Fruit fly (Drosophila melanogaster): ENCODE results near the gene GATAe.

Gene GATAe

DNA sequence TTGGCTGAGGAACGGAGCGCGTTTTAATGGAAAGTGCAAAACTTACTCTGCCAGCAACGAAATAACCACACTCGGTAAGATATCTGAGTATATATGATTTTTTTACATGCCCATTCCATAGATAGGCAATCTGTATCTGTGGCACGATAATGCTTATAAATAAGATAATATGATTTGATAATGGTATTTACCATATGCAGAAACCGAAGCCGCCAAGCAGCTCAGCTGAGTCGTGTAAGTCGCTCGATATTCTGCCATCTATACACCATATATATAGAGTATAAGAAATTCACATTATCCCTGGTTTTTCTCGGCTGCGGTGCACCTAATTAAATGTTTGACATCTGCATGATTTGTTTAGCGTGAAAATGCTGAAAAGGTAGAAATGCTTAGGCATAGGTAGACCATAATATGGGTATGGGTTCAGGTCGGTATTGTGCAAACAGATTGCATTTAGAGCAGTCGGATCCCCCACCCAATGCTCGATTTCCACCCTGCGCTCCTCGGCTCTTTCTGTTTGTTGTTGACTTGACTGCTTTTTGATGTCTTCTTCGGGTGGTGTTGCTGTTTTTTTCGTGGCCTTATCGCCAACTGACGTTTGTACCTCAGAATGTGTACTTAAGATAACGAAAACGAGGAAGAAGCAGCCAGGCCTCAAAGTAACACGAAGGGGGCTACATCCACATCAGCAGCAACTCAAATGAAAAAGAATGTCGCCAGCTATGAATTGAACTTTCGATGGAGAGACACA lies 1.9 kb upstream of the GATAe start:
- TF ChIP-seq psq (optimal IDR thresholded peaks at IDR 0.05) (no peak), h (optimal IDR thresholded peaks at IDR 0.05) (no peak), insv (optimal IDR thresholded peaks at IDR 0.05) (no peak), ttk (optimal IDR thresholded peaks at IDR 0.05) (no peak), Myc (optimal IDR thresholded peaks at IDR 0.05) (no peak), Sin3A (optimal IDR thresholded peaks at IDR 0.05) (no peak)

DNA sequence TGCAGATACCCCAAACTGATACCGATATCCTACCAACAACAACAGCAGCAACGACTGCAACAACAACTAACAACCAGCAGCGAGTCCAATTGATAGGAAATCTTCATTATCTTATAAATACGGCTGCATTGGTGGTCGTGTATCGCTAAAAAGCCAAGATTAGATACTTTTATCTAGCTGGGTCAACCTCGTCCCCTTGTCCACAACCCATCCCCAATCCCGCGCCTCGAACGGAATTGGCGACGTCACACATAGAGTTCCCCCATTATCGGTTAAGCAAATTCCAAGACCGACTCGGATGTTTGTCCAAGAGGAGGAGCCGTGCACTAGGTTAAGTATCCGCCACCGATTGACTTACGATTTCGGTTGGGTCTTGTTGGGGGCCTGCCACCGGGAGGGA lies 605 bp upstream of the GATAe start:
- no peak for TF ChIP-seq Sin3A (optimal IDR thresholded peaks at IDR 0.05)
- TF ChIP-seq insv (optimal IDR thresholded peaks at IDR 0.05): no peak
- TF ChIP-seq Myc (optimal IDR thresholded peaks at IDR 0.05): no peak
- no peak for TF ChIP-seq ttk (optimal IDR thresholded peaks at IDR 0.05)
- no peak for TF ChIP-seq h (optimal IDR thresholded peaks at IDR 0.05)

DNA sequence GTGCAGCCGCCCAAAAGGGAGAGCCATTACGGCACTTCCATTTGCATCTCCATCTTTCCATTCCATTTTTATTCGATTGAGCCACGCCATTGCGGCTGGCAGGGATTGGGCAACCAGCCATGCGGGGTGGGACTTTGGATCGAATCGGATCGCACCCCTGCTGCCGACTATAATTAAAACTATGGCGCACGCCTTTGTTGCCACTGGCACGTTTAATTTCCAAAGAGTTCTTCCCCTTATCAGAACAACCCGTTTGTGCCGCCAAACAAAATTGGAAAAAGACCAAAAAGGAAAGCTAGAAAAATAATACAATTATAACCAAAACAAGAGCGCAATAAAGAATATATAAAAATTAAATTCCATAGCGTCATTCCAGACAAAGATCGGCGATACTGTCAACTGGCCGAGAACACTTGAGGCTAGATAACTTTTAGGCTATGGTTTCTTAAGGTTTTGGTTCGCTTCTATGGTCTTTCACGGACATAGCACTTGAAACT lies 1.2 kb downstream of the GATAe start:
- TF ChIP-seq insv (optimal IDR thresholded peaks at IDR 0.05): no peak
- no peak for TF ChIP-seq h (optimal IDR thresholded peaks at IDR 0.05)
- no peak for TF ChIP-seq psq (optimal IDR thresholded peaks at IDR 0.05)
- no peak for TF ChIP-seq ttk (optimal IDR thresholded peaks at IDR 0.05)
- TF ChIP-seq Myc (optimal IDR thresholded peaks at IDR 0.05): no peak
- no peak for TF ChIP-seq Sin3A (optimal IDR thresholded peaks at IDR 0.05)

DNA sequence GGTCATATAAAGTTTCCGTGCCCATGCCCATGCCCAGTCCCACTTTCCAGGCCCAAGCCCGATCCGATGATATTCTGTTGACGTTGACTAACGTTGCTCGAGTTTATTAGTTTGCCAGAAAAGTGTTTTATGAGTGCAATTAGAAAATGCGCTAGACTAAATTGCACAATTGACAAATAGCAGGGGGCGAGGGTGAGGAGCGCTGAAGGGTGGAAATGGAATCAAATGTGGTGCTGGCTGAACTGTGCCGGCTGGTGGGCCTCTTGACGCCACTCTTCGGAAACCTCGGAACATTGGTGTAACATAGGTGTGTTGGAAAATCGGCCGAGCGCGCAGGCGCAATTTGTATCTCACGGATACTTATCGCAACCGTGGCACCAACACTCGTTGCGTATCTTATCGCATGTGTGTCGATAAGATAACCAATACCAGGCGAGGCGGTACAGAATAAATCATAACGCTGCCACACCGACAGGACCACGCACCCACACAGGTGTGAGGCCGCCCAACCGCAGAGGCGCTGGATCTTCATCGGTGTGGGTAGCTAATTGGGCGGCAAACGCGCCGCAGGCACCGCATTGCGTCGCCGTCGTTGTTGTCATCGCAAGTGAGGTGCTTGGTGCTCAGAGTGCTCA lies 2.9 kb downstream of the GATAe start:
- TF ChIP-seq psq (optimal IDR thresholded peaks at IDR 0.05) (no peak), insv (optimal IDR thresholded peaks at IDR 0.05) (no peak), h (optimal IDR thresholded peaks at IDR 0.05) (no peak), ttk (optimal IDR thresholded peaks at IDR 0.05) (no peak), Sin3A (optimal IDR thresholded peaks at IDR 0.05) (no peak), Myc (optimal IDR thresholded peaks at IDR 0.05) (no peak)

DNA sequence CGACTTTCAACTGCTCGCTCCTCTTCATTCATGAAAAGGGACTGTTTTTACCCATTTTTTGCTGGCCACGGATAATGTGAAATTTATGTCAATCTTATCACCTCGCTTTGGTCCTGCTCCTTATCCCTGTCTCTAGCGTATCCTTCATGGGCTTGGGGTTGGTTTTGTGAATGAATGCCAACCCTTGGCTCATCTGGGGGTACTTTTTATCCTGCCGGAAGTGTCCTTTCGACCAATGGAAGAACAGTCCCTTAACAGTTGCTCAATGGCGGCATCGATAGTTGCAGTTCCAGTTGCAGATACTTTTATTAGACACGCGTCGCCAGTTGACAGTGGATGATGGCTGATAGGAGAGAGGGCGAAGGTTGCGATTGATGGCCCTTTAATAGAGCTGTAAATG lies 4.7 kb downstream of the GATAe start:
- TF ChIP-seq insv (optimal IDR thresholded peaks at IDR 0.05) (no peak), Sin3A (optimal IDR thresholded peaks at IDR 0.05) (no peak), ttk (optimal IDR thresholded peaks at IDR 0.05) (no peak), psq (optimal IDR thresholded peaks at IDR 0.05) (no peak), h (optimal IDR thresholded peaks at IDR 0.05) (no peak), Myc (optimal IDR thresholded peaks at IDR 0.05) (no peak)

DNA sequence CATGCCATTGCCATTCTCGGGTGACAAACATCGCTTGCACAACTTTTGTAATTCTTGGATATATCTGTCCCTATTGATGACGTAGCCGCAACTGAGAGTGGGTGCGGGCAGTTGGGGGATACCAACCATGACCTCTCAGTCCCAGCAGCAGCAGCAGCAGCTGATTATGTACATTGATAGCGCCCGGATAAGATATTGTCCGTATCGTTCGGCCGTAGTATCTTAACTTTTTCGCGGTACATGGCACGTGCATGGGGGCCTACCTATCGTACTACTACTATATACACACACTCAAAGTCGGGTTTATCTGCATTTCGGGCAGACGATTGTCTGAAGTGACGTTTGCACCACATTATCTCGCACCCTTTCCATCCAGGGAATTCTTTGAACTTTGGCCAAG lies 5.7 kb downstream of the GATAe start:
- TF ChIP-seq psq (optimal IDR thresholded peaks at IDR 0.05) (no peak), ttk (optimal IDR thresholded peaks at IDR 0.05) (no peak), Myc (optimal IDR thresholded peaks at IDR 0.05) (no peak), h (optimal IDR thresholded peaks at IDR 0.05) (no peak), insv (optimal IDR thresholded peaks at IDR 0.05) (no peak), Sin3A (optimal IDR thresholded peaks at IDR 0.05) (no peak)

DNA sequence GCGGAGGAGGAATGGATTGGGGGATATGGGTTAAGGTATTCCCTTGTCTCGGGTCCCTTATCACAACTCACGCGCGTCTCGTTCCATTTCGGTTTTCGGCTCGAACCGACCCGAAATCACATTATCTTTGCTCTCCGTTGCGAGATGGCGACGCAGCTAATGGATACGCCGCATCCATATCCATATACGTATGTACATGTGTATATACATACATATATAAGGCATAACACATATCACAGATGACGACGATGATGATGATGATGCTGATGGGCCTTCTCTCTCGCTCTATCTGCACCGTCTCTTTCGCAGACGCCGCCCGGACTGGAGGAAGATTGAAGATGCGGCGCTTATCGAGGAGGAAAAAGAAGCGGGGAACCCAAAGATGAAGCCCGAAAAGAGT lies 13.1 kb downstream of the GATAe start:
- TF ChIP-seq ttk (optimal IDR thresholded peaks at IDR 0.05): no peak
- no peak for TF ChIP-seq Sin3A (optimal IDR thresholded peaks at IDR 0.05)
- TF ChIP-seq Myc (optimal IDR thresholded peaks at IDR 0.05): no peak
- TF ChIP-seq h (optimal IDR thresholded peaks at IDR 0.05): no peak
- no peak for TF ChIP-seq insv (optimal IDR thresholded peaks at IDR 0.05)
- no peak for TF ChIP-seq psq (optimal IDR thresholded peaks at IDR 0.05)

DNA sequence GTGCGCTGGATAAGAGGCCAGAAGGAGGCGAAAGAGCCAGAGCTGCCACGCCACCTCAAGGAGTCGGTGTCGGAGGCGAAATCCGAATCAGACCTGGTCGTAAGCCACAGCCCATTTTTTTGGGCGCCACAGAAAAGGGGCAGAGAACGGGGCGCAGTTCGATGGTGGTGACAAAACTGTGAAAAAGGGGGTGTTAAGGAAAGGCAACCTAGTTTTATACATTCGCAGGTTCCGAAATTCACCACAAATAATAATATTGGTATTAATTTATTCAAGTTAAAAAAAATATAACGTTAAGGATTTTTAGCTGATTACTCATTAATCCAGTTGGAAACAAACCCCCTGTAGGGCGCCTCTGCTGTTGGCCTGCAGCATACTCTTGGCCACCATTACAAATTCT lies 14.7 kb downstream of the GATAe start:
- TF ChIP-seq h (optimal IDR thresholded peaks at IDR 0.05): no peak
- TF ChIP-seq psq (optimal IDR thresholded peaks at IDR 0.05): no peak
- no peak for TF ChIP-seq insv (optimal IDR thresholded peaks at IDR 0.05)
- TF ChIP-seq ttk (optimal IDR thresholded peaks at IDR 0.05): no peak
- no peak for TF ChIP-seq Myc (optimal IDR thresholded peaks at IDR 0.05)
- TF ChIP-seq Sin3A (optimal IDR thresholded peaks at IDR 0.05): no peak

DNA sequence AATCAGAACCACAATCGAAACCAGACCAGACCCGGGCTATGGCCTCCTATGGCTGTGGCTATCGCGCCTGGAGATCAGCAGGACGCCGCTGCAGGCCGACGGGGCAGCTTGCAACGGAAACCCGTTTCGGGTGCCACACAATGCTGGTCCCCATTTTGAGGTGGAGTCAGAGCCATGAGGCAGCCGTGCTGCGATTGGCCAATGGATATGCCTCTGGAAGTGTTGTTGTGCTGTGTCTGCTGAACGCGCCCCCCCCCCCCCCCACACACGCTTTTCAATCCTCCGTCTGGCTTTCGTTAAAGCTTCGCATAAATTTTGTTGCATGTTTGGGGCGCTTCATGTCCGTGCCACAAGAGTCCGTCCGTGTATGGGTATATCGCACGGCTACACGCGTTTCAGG lies 15.2 kb downstream of the GATAe start:
- no peak for TF ChIP-seq insv (optimal IDR thresholded peaks at IDR 0.05)
- TF ChIP-seq psq (optimal IDR thresholded peaks at IDR 0.05): no peak
- TF ChIP-seq h (optimal IDR thresholded peaks at IDR 0.05): no peak
- TF ChIP-seq ttk (optimal IDR thresholded peaks at IDR 0.05): no peak
- TF ChIP-seq Myc (optimal IDR thresholded peaks at IDR 0.05): no peak
- no peak for TF ChIP-seq Sin3A (optimal IDR thresholded peaks at IDR 0.05)

DNA sequence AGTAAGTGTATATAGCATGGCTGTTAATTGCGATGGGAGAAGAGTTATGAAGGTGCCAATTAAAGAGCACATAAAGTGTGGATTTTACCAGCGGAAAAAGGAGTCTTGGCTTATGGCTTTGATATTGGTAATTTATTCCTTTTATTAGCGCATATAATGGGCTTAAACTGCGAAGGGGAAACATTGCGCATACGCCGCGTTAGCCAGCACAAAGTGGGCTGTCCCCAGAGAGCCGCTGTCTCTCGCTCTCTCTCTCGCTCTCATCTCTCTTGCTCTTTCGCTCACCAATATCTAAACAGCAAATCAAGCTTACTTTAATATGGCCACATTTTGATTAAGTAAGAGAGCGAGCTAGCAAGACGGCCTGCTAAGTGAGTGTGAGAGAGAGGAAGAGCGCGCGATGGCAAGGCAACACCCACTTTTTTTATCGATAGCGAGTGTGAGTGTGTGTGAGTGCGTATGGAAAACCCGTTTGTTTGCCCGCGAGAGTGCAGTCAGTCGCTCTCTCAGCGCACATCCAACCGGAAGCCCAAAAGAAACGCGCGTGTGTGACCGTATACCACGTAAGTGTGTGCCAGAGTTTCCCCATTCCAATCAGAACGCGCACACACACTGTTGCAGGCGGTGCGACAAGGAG lies 16.8 kb downstream of the GATAe start, which contains the start of gene pnr:
TSS of gene pnr (plus strand) at position 493 of the 637 bp plus-strand sequence.
- TF ChIP-seq psq (optimal IDR thresholded peaks at IDR 0.05) (no peak), h (optimal IDR thresholded peaks at IDR 0.05) (no peak), insv (optimal IDR thresholded peaks at IDR 0.05) (no peak), Myc (optimal IDR thresholded peaks at IDR 0.05) (no peak), Sin3A (optimal IDR thresholded peaks at IDR 0.05) (no peak), ttk (optimal IDR thresholded peaks at IDR 0.05) (no peak)

DNA sequence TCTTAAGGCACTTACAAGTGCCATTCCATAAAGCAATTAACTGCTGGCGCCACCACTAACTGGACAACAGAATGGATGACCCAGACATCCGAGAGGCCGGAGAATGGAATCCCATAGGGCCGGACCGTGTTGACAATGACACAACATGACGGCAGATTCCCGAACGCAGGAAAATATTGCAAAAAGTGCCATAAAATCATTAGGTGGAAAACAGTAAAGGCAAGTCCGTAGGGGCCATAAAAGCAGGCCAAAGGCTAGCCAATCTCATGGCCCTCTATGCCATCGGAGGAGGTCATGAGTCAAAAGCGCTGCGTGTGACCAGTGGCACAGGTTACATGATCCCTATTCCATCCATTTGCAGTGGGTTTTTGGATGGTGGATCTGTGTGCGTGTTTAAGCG lies 19.7 kb downstream of the GATAe start:
- TF ChIP-seq psq (optimal IDR thresholded peaks at IDR 0.05): no peak
- TF ChIP-seq Sin3A (optimal IDR thresholded peaks at IDR 0.05): no peak
- no peak for TF ChIP-seq insv (optimal IDR thresholded peaks at IDR 0.05)
- TF ChIP-seq h (optimal IDR thresholded peaks at IDR 0.05): no peak
- no peak for TF ChIP-seq ttk (optimal IDR thresholded peaks at IDR 0.05)
- TF ChIP-seq Myc (optimal IDR thresholded peaks at IDR 0.05): no peak

DNA sequence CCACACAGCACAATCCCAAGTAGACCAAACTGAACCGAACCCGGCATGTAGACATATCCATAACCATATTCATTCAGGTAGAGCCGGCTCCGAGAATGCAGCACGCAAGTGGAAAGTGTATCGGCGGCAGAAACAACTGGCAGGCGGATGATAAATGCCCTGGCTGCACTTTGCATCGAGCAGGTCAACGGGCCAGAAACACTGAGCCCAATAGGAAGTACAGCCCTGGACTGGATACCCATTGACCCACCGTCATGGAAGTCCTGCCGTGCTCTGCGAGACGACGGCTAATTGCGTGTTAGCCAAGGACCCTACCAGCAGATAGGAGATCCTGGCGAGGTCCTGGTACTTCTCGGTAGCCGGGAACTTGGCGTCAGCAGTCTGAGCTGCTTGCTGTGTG lies 20.7 kb downstream of the GATAe start:
- no peak for TF ChIP-seq psq (optimal IDR thresholded peaks at IDR 0.05)
- TF ChIP-seq insv (optimal IDR thresholded peaks at IDR 0.05): no peak
- TF ChIP-seq Myc (optimal IDR thresholded peaks at IDR 0.05): no peak
- TF ChIP-seq h (optimal IDR thresholded peaks at IDR 0.05): no peak
- no peak for TF ChIP-seq ttk (optimal IDR thresholded peaks at IDR 0.05)
- TF ChIP-seq Sin3A (optimal IDR thresholded peaks at IDR 0.05): no peak

Data from Kc167 (cell line).